Fruit fly (Drosophila melanogaster): ENCODE measurements around the gene Atg3.

The Atg3 gene

DNA sequence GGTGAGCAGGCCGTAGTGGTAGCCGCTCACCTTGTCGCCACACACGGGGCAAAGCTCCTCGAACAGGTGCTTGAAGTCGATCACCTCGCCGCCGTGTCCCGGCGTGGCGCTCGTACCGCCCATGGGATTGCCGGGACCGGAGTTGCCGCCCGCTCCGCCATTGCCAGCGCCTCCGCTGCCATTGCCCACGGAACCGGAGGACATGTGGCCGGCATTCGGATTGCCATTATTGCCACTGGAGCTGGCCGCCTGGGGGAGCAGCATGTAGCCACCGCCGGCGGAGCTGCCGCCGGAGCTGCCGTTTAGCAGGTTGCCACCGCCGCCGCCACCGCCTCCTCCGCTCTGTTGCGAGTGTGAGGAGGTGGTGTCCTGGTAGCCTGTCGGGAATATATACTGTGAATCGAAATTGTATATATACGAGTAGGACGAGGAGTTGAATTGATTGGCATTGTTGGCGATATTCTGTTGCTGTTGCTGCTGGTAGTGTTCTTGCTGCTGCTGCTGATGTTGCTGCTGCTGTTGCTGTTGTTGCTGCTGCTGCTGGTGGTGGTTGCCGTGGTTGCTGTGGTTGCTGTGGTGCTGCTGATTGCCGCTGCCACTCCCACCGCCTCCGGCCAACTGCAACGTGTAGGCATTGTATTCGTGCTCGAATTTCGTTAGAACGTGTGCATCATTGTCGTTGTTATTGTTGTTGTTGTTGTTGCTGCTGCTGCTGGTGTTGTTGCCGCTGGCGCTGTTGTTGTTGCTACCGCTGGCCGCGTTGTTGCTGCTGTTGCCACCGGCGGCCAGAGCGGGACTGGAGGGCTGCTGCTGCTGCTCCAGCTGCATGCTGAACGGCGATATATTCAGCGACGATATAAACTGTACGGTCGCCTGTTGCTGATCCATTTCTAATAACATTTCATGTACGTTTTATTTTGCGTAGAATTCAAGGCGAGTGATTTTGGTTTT is 15.3 kb downstream of the Atg3 start:
- TF ChIP-seq CG8478 (optimal IDR thresholded peaks at IDR 0.05) (no peak), CTCF (optimal IDR thresholded peaks at IDR 0.05) (no peak)

DNA sequence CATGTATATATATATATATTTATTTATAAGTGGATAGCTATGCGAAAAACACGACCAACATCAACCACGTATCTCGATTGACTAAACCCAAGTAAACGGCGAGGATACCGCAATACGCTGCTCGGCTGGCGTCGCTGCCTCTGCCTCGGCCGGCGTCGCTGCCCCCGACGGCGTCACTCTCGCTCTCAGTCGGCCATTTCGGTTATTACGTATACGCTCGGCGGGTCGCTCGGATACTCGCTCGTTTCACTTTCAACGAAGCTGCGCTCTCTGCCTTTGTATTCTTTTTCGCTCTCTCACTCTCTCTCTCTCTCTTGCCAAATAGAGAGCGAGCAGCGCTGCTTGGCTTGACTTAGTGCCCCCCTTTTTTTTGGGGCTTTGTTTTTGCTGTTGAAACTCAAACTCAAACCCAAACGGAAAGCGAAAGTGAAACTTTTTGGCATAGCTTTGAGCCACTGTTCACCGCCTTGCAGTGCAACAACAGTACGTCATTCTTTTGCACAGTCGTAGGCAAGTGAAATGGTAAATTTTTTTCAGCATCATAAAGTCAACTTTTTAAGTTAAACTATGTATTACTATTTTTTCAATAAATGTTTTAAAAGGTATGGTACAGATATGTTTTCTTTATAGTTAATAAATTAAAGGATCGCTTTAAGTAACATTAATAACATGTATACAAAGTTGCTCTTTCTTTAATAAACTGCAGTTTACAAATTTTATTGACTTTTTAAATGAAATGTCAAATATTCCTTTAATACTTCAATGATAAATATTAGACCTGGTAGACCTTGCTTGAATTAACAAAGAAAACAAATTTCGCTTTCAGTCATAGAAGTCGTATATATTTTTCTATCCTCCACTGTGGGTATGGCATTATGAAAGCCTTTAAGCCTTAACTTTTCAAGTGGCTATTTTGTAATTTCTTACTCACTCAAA is 17.4 kb downstream of the Atg3 start:
- no peak for TF ChIP-seq CG8478 (optimal IDR thresholded peaks at IDR 0.05)
- no peak for TF ChIP-seq CTCF (optimal IDR thresholded peaks at IDR 0.05)

DNA sequence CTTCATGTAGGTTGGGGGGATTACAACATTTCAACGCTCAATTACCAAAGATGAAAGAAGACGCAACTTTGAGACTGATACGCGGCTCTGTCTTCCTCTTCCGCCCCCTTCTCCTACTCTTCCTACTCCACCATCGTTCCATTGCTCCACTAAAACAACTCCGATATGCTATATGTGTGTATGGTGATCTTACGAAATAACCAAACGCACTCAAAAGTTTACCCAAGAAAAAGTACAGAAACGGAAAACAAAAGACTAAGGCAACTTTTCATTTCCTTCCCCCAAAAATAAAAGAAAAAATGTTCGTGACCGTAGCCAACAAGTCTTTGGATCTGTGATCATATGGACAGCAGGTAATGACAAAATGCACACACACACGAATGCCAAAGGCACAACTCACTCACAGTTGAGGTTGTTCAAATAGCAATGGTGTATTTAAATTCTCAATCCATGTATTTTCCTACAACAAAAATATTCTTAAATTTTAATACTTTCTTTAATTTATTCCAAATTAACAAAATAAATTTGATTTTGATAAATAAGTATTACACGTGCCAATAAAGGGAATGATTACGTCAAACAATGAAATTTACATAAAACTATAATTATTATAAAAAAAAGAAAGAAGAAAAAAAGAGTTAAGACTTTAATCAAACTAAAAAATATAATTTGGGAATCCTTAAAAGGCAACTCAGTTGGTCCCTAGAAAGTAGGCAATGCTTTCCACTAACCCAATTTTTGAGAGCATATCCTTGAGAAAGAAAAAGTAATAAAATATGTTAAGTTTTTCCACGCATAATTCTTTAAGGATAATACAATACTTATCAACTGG is 19.7 kb downstream of the Atg3 start:
- TF ChIP-seq CTCF (optimal IDR thresholded peaks at IDR 0.05) (no peak), CG8478 (optimal IDR thresholded peaks at IDR 0.05) (no peak)

DNA sequence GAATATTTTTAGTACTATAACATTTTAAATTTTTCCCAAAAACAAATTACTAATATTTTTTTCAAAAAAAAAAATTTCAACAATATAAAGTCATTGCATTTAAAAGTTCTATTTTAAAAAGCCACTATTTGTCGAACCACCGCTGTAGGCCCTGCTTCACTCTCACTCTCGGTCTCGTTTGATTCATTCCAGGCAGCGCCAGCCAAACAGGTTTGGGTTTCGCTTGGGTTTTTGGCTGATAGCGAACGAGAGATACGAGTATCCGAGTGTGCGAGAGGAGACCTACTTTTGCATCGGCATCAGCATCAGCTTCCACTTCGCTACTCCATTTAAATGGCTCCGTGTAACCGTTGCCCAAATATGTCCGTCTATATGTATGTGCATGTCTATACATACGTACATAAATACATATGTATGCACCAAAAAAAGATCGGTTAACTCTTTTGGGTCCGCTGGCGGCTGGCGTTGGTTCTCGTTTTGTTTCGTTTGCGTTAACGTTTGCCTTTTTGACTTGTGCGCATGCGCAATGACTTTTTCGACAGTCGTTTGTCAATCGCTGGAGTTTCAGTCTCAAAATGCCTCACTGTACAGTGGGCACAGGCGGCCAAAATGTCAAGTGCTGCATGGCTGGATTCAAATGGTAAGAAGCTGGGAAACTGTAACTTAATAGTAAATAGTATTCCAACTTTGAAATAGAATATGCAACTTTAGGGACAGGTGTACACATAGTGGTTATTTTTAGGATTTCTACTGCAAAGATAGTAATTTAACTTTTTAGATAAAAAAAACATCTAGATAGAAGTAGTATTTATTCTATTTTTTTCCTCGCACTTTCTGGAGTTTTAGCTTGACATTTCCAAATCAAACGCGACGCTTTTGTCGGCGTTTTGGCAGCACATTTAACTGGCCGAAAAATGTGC is 20.6 kb downstream of the Atg3 start:
- TF ChIP-seq CG8478 (optimal IDR thresholded peaks at IDR 0.05) (no peak), CTCF (optimal IDR thresholded peaks at IDR 0.05) (no peak)

DNA sequence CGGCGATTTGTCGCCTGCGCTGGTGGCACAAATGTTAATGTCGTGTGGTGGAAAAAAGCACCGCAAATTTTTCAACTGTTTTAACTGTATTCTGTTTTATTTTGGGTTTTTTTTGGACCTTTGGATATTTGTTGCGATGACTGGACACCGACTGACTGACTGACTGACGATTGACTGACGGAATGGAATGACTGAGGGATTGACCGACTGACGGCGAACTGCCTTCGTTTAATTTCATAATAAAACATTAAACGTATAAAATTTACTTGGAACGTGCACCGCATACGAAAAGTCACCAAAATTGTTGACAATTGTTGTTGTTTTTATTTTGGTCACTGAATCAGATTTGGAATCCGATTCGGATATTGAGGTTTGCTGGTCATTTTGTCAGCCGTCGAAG is 21.3 kb downstream of the Atg3 start:
- TF ChIP-seq CG8478 (optimal IDR thresholded peaks at IDR 0.05) (no peak), CTCF (optimal IDR thresholded peaks at IDR 0.05) (no peak)

DNA sequence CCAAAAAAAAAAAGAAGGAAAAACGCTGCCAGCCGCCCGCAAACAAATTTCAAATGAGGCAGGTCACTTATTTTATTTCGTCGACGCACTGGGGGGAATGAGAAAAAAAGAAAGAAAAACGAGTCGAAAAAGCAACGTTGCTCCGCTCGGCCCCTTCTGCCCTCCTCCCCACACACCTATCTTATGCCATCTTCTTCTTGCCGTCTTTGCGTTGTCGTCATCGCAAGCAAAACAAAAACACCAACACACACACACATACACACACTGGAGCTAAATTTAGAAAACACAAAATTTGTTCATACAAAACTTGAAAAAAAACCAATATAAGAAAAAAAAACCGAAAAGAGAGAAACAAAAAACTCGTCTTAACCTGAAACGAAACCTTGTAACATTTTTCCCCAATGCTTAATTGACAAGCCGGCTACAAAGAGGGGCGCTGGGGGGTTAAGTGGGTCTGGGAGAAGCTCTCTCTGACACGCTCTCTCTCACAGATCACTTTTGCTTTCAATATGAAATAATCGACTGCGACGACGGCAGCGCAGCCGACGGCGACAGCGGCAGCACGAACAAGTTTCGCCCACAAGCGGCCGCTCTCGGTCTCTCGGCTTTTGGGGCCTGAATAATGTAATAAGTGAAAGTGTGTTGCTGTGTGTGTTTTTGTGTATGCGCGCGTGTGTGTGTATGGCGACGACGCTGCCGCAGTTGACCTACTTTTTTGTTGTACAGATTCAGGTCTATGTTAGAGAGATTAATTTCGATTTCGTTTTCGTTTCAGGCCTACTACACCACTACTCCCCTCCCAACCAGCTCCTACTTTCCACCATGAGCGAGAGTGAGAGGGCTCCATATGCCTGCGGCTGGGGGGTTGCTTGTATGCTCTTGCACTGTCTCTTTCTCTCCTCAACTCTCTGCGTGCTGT is 22.9 kb downstream of the Atg3 start:
- no peak for TF ChIP-seq CG8478 (optimal IDR thresholded peaks at IDR 0.05)
- no peak for TF ChIP-seq CTCF (optimal IDR thresholded peaks at IDR 0.05)

DNA sequence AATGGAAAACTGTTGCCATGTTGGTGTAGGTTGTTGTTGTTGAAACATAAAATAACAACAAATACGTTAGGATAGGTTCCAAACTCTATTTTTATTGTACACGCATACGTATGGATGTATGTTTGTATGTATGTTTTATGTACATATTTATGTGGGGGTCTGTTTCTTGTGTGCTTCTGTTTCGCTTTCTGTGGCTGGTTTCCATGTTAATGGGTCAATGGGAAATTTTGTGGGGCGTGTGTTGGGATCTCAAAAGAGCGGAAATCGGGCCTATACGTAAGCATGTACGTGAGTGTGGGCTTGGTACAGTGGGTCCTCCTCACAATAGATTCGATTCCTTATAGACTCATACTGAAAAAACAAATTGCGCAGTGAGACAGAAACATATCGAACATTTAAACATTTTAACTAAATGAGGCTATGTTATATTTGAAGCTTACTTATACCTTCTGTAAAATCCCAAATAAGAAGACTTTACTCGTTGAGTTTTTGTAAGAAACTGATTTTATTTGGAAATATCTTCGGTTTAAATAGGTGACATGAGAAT is 23.6 kb downstream of the Atg3 start:
- TF ChIP-seq CG8478 (optimal IDR thresholded peaks at IDR 0.05) (no peak), CTCF (optimal IDR thresholded peaks at IDR 0.05) (no peak)

DNA sequence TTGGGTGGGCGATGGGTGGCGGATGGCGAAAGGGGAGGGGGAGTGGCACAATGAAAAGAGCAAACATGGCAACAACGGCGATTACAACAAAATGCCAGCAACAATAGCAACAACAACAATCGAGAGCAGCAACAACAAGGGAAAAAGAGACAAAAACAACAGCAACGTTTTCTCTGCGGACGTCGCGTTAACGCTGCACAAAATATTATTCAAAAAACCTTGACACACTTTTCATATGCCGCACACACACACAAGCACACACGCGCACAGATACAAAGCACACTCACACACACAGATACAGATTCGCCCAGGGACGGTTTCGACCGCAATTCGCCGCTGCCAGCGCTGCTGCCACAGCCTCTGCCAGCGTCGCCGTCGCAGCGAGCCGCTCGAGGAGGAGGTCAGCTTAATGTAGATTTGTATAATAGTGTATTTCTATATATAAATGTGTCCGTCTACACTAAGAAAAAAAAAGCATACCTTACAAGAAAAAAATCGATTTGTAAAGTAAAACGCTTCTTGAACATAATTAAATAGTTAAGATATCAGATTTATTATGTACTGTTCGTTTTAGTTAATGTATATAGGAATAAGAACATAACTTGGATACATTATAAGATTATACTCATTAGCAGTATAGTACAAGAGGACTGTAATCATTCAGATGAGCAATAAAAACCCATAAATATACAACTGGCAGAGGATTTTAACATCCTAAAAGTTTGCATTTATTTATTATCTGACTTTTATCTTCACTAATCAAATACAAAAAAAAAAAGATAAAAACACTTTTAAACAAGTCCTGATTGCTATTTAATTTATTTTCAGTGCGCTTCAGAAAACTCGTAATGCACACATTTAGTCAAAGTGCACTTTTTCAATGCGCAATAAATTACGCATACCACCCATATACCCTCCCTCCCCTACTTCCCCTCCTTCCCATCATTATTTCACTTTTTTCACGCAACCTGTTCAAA is 33.5 kb downstream of the Atg3 start:
- TF ChIP-seq CG8478 (optimal IDR thresholded peaks at IDR 0.05) (no peak), CTCF (optimal IDR thresholded peaks at IDR 0.05) (no peak)

DNA sequence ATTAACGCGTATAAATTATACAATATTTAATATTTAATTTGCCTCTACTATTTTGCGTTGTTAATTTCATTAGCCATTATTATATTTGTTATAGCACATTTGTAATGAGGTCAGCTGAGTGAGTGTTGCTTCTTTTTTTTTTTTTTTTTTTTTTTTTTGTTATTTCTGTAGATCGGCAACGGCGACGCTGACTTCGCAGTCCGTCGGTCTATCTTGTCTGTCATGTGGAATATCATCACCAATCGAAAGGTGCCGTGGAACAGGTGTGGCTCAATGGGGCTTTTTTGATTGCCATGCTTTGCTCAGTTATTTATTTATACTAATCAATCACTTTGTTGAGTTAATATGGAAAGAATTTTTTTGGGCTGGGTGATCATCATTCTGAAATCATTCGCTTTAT is 34.2 kb downstream of the Atg3 start:
- TF ChIP-seq CTCF (optimal IDR thresholded peaks at IDR 0.05), result no peak
- TF ChIP-seq CG8478 (optimal IDR thresholded peaks at IDR 0.05), result no peak

DNA sequence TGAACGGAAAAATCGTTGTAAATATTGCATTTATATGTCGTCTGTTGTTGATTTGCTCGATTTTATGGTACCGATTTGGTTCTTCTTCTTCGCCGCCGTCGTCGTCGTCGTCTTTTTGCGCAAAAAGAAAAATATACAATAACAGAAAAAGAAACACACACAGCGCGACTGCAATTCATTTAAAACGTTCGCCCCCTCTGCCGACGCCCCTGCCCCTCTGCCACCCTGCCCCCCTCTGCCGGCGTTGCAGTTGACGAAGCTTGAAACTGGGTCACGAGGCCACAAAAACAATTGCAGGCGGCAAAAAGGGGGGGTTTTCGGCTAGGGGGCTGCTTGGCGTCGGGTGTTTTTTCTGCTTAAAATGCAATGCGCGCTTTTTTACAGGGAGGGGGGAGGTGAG is 35.1 kb downstream of the Atg3 start:
- no peak for TF ChIP-seq CTCF (optimal IDR thresholded peaks at IDR 0.05)
- no peak for TF ChIP-seq CG8478 (optimal IDR thresholded peaks at IDR 0.05)

DNA sequence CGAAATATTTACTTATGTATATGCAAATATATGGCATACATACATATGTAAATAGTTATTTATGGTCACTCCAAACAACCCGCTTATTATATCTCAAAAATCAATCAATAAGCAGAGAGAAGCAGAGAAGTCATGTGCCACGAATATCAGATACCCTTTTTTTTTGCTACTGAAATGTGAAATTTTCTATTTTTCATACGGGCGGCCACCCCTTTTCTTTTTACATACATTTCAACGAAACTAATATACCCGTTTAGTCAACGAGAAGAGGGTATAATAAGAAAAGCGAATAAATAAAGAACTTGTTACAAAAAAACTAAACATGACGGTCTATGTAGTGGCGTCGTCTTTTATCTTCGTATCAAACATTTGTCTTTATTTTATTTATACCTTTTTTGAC is 36.1 kb downstream of the Atg3 start:
- TF ChIP-seq CTCF (optimal IDR thresholded peaks at IDR 0.05) (no peak), CG8478 (optimal IDR thresholded peaks at IDR 0.05) (no peak)
